Fruit fly (Drosophila melanogaster): ENCODE results near the gene CG11899.
A peak's percentile ranks its signal among the peaks of the same experiment; 100 is the strongest.

Gene CG11899

DNA sequence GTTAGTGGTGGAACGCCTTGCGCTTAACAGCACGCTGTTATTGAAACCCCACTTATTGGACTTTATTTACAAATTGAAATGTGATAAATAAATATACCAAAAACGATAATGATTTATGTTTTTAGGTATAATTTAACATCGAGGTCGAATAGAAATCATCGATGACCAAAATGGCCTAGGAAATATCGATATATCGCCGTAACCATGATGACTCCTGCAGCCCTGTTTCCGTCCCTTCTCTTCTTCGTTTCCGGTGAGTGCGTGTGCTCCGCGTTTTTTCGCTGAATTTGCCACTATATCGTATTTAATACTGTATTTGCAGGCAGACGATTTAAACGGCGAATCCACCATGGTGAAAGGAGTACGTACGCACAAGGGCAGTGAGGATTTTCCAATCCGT, 19.7 kb downstream of the CG11899 start, which contains the start of gene eEF1gamma (continued):
- TF ChIP-seq HLHmδ (GFP tag; optimal IDR thresholded peaks at IDR 0.05) (peak; percentile 99), insv (GFP tag; optimal IDR thresholded peaks at IDR 0.05) (peak in 1 of 2 experiments; percentile 87), Lpt (GFP tag; optimal IDR thresholded peaks at IDR 0.05) (no peak), dpn (GFP tag; optimal IDR thresholded peaks at IDR 0.05) (peak; percentile 85 to 98), ap (GFP tag; IDR thresholded peaks at IDR 0.05) (peak; percentile 94), Dip3 (GFP tag; optimal IDR thresholded peaks at IDR 0.05) (peak; percentile 88), NC2β (GFP tag; optimal IDR thresholded peaks at IDR 0.05) (peak; percentile 99), pita (GFP tag; optimal IDR thresholded peaks at IDR 0.05) (no peak), so (GFP tag; IDR thresholded peaks at IDR 0.05) (peak; percentile 96), Med (GFP tag) (peak; percentile 100), Adf1 (GFP tag; IDR thresholded peaks at IDR 0.05) (peak; percentile 77), CG17912 (GFP tag; optimal IDR thresholded peaks at IDR 0.05) (peak; percentile 97), Hr39 (optimal IDR thresholded peaks at IDR 0.05) (no peak), CG31441 (GFP tag; IDR thresholded peaks at IDR 0.05) (peak; percentile 95), CG33213 (GFP tag; optimal IDR thresholded peaks at IDR 0.05) (peak; percentile 97), pb (GFP tag; optimal IDR thresholded peaks at IDR 0.05) (peak; percentile 96), sob (GFP tag; IDR thresholded peaks at IDR 0.05) (peak; percentile 97), slp2 (GFP tag; optimal IDR thresholded peaks at IDR 0.05) (peak; percentile 91), Rfx (GFP tag; IDR thresholded peaks at IDR 0.05) (peak; percentile 98), CG11398 (GFP tag; optimal IDR thresholded peaks at IDR 0.05) (peak; percentile 97), Hand (GFP tag; optimal IDR thresholded peaks at IDR 0.05) (peak; percentile 88), CG12942 (GFP tag; optimal IDR thresholded peaks at IDR 0.05) (peak; percentile 86), Ravus (GFP tag; IDR thresholded peaks at IDR 0.05) (peak; percentile 64), H2.0 (GFP tag; IDR thresholded peaks at IDR 0.05) (peak; percentile 94), Fer1 (GFP tag; optimal IDR thresholded peaks at IDR 0.05) (peak; percentile 97), twi (tag; optimal IDR thresholded peaks at IDR 0.05) (peak; percentile 81), slou (GFP tag; optimal IDR thresholded peaks at IDR 0.05) (peak; percentile 91), bbx (GFP tag; IDR thresholded peaks at IDR 0.05; ENCODE audit: partially characterized antibody) (peak; percentile 96), CG11723 (GFP tag; optimal IDR thresholded peaks at IDR 0.05) (peak; percentile 95), Ets65A (GFP tag) (peak; percentile 99), CG32767 (GFP tag; IDR thresholded peaks at IDR 0.05) (peak; percentile 90), run (tag; optimal IDR thresholded peaks at IDR 0.05) (peak; percentile 82), CG14860 (GFP tag; IDR thresholded peaks at IDR 0.05; ENCODE audit: partially characterized antibody) (peak; percentile 93), tin (GFP tag; optimal IDR thresholded peaks at IDR 0.05) (peak; percentile 91), C15 (GFP tag; IDR thresholded peaks at IDR 0.05) (peak; percentile 93), zfh1 (GFP tag; IDR thresholded peaks at IDR 0.05) (peak; percentile 97), CG8924 (tag; optimal IDR thresholded peaks at IDR 0.05) (peak; percentile 88), knrl (GFP tag; IDR thresholded peaks at IDR 0.05; ENCODE audit: partially characterized antibody) (peak; percentile 94), sqz (GFP tag; optimal IDR thresholded peaks at IDR 0.05) (peak; percentile 97), CG1602 (GFP tag; optimal IDR thresholded peaks at IDR 0.05) (peak; percentile 75), ind (GFP tag; optimal IDR thresholded peaks at IDR 0.05) (peak; percentile 82), pros (GFP tag; optimal IDR thresholded peaks at IDR 0.05) (peak; percentile 50), CG9876 (GFP tag; optimal IDR thresholded peaks at IDR 0.05) (peak; percentile 96), CG10565 (GFP tag; optimal IDR thresholded peaks at IDR 0.05) (peak; percentile 82), CG5245 (GFP tag; optimal IDR thresholded peaks at IDR 0.05) (peak; percentile 87), MTF-1 (GFP tag; optimal IDR thresholded peaks at IDR 0.05; ENCODE audit: borderline replicate concordance) (peak; percentile 98), sug (tag; optimal IDR thresholded peaks at IDR 0.05) (peak; percentile 93), ATbp (GFP tag; optimal IDR thresholded peaks at IDR 0.05) (peak; percentile 96), CG14965 (GFP tag; optimal IDR thresholded peaks at IDR 0.05; ENCODE audit: borderline replicate concordance) (peak; percentile 79), CG9215 (GFP tag; IDR thresholded peaks at IDR 0.05) (peak; percentile 76), usp (GFP tag; optimal IDR thresholded peaks at IDR 0.05) (no peak), jigr1 (GFP tag; IDR thresholded peaks at IDR 0.05) (no peak)

All from whole organism, embryonic.